Worm (Caenorhabditis elegans) whole organism, early embryonic: ENCODE data around the gene ZC443.7.

Source experiments
- B0310.2 ChIP-seq: sonication (generic microtip); optimal IDR thresholded peaks from 2 replicates; lab custom pipeline; 2016; ENCODE audit warnings: mild to moderate bottlenecking, missing genetic modification characterization, missing compliant biosample characterization
- F13C5.2 ChIP-seq: sonication (generic microtip); optimal IDR thresholded peaks from 2 replicates; lab custom pipeline; 2017; ENCODE audit warnings: mild to moderate bottlenecking, missing genetic modification characterization, inconsistent platforms, missing compliant biosample characterization
- aly-1 ChIP-seq: sonication (generic microtip); optimal IDR thresholded peaks from 2 replicates; lab custom pipeline; 2016; ENCODE audit warnings: missing genetic modification characterization, missing compliant biosample characterization
- ama-1 ChIP-seq: fragments of 150-350 bp; optimal IDR thresholded peaks from 2 replicates; lab custom pipeline; 2014
- ceh-13 ChIP-seq: fragments of 200-800 bp; sonication (Bioruptor generic); optimal IDR thresholded peaks from 2 replicates; lab custom pipeline; 2018; ENCODE audit warnings: mild to moderate bottlenecking, missing genetic modification characterization, missing compliant biosample characterization
- ceh-36 ChIP-seq: sonication (generic microtip); optimal IDR thresholded peaks from 2 replicates; lab custom pipeline; 2016; ENCODE audit warnings: missing genetic modification characterization, inconsistent platforms, missing compliant biosample characterization
- ets-7 ChIP-seq: sonication (generic microtip); optimal IDR thresholded peaks from 2 replicates; lab custom pipeline; 2016; ENCODE audit warnings: missing genotype, missing genetic modification characterization, missing compliant biosample characterization
- flt-1 ChIP-seq: fragments of 200-800 bp; sonication (Bioruptor generic); IDR thresholded peaks from 2 replicates; pipeline ENCODE4 v1.3.6; 2022; ENCODE audit warnings: missing genetic modification characterization, missing compliant biosample characterization
- hmbx-1 ChIP-seq: sonication (generic microtip); optimal IDR thresholded peaks from 2 replicates; lab custom pipeline; 2016; ENCODE audit warnings: mild to moderate bottlenecking, missing genetic modification characterization, missing compliant biosample characterization
- hmg-4 ChIP-seq: fragments of 200-800 bp; sonication (Bioruptor generic); optimal IDR thresholded peaks from 2 replicates; lab custom pipeline; 2018; ENCODE audit warnings: mild to moderate bottlenecking, missing genetic modification characterization, missing compliant biosample characterization
- hnd-1 ChIP-seq: sonication (generic microtip); optimal IDR thresholded peaks from 2 replicates; lab custom pipeline; 2016; ENCODE audit warnings: missing genetic modification characterization, missing compliant biosample characterization
- pes-1 ChIP-seq: fragments of 200-800 bp; sonication (Bioruptor generic); IDR thresholded peaks from 2 replicates; pipeline ENCODE4 v1.3.6; 2022; ENCODE audit warnings: missing genetic modification reagents, missing genetic modification characterization, missing compliant biosample characterization
- scrt-1 ChIP-seq: fragments of 200-800 bp; sonication (Bioruptor generic); IDR thresholded peaks from 2 replicates; pipeline ENCODE4 v1.3.6; 2022; ENCODE audit warnings: missing genetic modification characterization, missing compliant biosample characterization
- sea-1 ChIP-seq: fragments of 200-800 bp; sonication (Bioruptor generic); conservative IDR thresholded peaks from 2 replicates; pipeline ENCODE4 v1.3.6; 2022; ENCODE audit warnings: missing genetic modification characterization, missing compliant biosample characterization
- tbx-11 ChIP-seq: fragments of 200-800 bp; sonication (Bioruptor generic); IDR thresholded peaks from 2 replicates; pipeline ENCODE4 v1.3.6; 2022; ENCODE audit warnings: missing genetic modification characterization, missing compliant biosample characterization
- tbx-37 ChIP-seq: fragments of 200-800 bp; sonication (Bioruptor generic); conservative IDR thresholded peaks from 2 replicates; pipeline ENCODE4 v1.3.6; 2022; ENCODE audit warnings: missing genetic modification reagents, missing genetic modification characterization, missing compliant biosample characterization
- tra-4 ChIP-seq: sonication (generic microtip); optimal IDR thresholded peaks from 2 replicates; lab custom pipeline; 2017; ENCODE audit warnings: missing genetic modification characterization, missing compliant biosample characterization

Gene ZC443.7

DNA sequence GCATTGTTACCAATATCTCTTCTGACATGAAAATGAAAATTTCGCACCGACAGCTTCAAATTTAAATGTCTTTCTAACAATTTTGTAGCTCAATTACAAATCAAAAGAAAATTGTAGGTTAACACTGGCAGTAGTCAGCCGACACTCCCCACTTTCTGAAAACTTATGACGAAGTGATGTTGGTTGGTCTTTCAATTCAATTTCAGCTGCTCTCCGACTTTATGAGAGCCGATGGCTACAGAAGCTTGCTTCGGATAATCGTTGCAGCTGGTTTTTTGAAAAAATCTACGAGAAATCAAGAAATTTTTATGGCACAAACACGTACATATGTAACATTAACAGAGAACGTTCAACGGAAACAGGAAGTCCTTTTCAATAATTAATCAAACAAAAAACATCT lies 21.4 kb upstream of the ZC443.7 start, which contains the start of gene sre-20:
Gene sre-20, minus strand, starts transcription at position 101 of the 400 bp plus-strand sequence.
- TF ChIP-seq sea-1 (GFP tag; lab: Robert Waterston, UW): no peak
- no peak for TF ChIP-seq flt-1 (GFP tag; lab: Robert Waterston, UW)

DNA sequence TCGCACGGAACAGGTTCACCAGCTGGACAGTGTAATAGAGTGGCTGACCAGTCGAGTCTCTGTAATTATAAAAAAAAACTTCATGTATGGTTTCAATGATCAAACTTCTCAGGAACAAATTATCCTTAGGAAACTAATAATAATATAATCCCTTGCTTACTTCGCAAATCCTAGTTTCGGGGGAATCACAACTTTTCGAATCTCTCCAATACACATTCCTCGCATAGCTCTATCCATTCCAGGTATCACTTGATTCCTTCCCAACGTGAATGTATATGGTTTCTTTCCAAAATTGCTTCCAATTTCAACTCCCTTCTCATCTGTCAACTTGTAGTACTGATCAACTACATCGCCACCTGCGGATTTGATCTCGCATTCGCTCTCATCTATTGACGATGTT lies 19.9 kb upstream of the ZC443.7 start:
- TF ChIP-seq hnd-1 (tag; lab: Kevin White, UChicago) (no peak), ets-7 (tag; lab: Kevin White, UChicago) (no peak), aly-1 (tag; lab: Kevin White, UChicago) (no peak), tbx-37 (GFP tag; lab: Robert Waterston, UW) (no peak), hmg-4 (no peak), F13C5.2 (tag; lab: Kevin White, UChicago) (no peak)

DNA sequence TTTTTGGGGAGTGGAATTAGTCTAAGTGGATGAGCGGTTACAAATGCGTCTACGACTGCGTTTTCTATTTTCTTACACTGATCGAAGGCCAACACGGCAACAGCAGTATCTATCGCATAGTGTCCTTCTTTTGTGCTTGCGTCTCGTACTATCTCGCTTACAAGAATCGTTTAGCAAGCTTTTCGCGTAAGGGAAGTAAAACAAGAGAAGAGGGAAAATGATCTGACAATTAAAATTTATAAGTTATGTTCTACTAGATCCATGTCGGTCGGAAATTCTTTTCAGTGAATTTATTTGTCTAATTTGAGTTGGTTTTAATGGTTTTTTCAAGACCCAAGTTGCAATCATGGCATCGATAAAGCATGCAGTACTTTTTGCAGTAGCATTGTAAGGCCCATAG lies 19.3 kb upstream of the ZC443.7 start, which contains the start of gene fkb-4:
Gene fkb-4, minus strand, starts transcription at position 101 of the 400 bp plus-strand sequence.
- no peak for TF ChIP-seq tbx-11 (GFP tag; lab: Robert Waterston, UW)
- TF ChIP-seq aly-1 (tag; lab: Kevin White, UChicago): no peak
- TF ChIP-seq F13C5.2 (tag; lab: Kevin White, UChicago): no peak

DNA sequence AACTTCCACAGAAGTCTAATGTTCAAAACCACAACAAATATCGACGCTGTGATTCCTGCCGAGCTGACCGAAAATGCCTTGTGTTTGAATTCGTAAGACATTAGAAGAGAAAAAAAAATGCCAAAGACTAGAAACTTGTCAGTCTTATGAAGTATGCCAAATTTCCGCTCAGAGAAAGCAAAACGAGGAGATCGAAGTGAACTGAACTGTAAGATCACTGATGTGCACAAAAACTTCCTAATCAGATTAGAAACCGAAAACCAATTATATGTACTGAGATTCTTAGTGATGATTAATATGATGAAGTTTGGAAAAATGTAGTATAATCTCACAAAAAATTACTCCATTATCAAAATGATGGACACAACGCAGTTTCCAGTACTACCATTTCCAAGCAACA lies 17.8 kb upstream of the ZC443.7 start, which contains the start of gene srbc-44:
Gene srbc-44, minus strand, starts transcription at position 101 of the 400 bp plus-strand sequence.
- TF ChIP-seq pes-1 (GFP tag; lab: Robert Waterston, UW) (no peak), ama-1 (lab: Kevin White, UChicago) (no peak), scrt-1 (GFP tag; lab: Robert Waterston, UW) (no peak), tra-4 (tag; lab: Kevin White, UChicago) (no peak), tbx-37 (GFP tag; lab: Robert Waterston, UW) (no peak), ets-7 (tag; lab: Kevin White, UChicago) (no peak), flt-1 (GFP tag; lab: Robert Waterston, UW) (no peak), ceh-36 (no peak), F13C5.2 (tag; lab: Kevin White, UChicago) (no peak), sea-1 (GFP tag; lab: Robert Waterston, UW) (no peak), hmbx-1 (tag; lab: Kevin White, UChicago) (no peak), hnd-1 (tag; lab: Kevin White, UChicago) (no peak)

DNA sequence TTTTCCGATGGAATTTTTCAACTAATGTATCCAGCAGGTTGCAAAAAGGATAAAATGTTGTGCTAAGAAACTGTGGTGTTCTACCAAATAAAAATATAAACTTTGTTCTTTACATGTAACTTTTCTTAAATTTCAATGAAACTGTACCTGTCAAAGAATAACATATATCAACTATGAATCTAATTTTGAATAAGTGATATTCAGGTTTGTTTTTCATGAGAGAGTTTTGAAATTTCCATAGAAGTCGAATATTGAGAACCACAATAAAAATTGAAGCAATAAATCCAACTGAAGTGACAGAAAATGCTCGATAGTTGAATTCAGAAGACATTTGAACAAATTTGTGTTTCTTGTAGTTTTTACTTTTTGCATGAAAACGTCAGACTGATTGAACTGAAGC lies 16.1 kb upstream of the ZC443.7 start, which contains the start of gene srbc-43:
Gene srbc-43, minus strand, starts transcription at position 331 of the 400 bp plus-strand sequence.
- TF ChIP-seq aly-1 (tag; lab: Kevin White, UChicago) (no peak), hnd-1 (tag; lab: Kevin White, UChicago) (no peak), F13C5.2 (tag; lab: Kevin White, UChicago) (no peak), pes-1 (GFP tag; lab: Robert Waterston, UW) (no peak), B0310.2 (tag; lab: Kevin White, UChicago) (no peak), ceh-36 (no peak), flt-1 (GFP tag; lab: Robert Waterston, UW) (no peak), tra-4 (tag; lab: Kevin White, UChicago) (no peak)

DNA sequence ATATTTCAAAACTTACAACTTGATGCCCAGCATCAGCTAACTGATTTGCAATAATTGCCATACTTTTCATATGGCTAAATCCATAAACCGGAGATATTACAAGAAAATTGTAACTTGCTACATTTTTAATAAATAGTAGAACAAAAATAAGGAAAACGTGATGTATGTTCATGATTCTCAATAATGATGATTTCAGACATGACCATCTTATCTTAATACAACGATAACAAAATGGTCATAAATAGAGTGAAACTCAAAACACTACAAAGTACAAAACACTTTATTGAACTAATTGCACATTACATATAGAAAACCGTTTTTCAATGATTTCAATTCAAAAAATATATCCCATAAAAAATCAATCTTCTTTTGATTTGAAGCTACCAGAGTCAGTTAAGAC lies 13.5 kb upstream of the ZC443.7 start, which contains the start of gene ugt-5:
Gene ugt-5, minus strand, starts transcription at position 214 of the 400 bp plus-strand sequence.
- TF ChIP-seq ets-7 (tag; lab: Kevin White, UChicago) (no peak), tbx-37 (GFP tag; lab: Robert Waterston, UW) (no peak), hmbx-1 (tag; lab: Kevin White, UChicago) (no peak)

DNA sequence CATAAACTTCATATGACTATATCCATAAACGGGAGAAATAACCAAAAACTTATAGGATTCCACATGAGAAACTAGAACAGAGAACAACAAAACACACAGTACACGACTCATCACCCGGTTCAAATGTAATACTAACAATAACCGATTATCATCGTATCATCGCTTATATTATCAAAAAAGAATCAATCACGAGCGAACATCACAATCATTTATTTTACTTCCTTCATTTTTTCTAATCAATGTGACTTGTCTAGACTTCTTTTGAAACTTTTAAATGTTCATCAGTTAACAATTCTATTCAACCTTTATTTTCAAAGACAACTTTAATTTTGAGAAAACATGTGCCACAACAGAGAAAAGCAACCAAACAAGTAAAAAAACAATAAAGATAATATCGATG lies 11.1 kb upstream of the ZC443.7 start, which contains the start of gene ugt-4:
Gene ugt-4, minus strand, starts transcription at position 141 of the 400 bp plus-strand sequence.
- no peak for TF ChIP-seq tbx-37 (GFP tag; lab: Robert Waterston, UW)
- no peak for TF ChIP-seq flt-1 (GFP tag; lab: Robert Waterston, UW)
- no peak for TF ChIP-seq ceh-36
- no peak for TF ChIP-seq tbx-11 (GFP tag; lab: Robert Waterston, UW)
- no peak for TF ChIP-seq hmbx-1 (tag; lab: Kevin White, UChicago)
- no peak for TF ChIP-seq B0310.2 (tag; lab: Kevin White, UChicago)
- TF ChIP-seq tra-4 (tag; lab: Kevin White, UChicago): no peak
- TF ChIP-seq ceh-13: no peak
- TF ChIP-seq ama-1 (lab: Kevin White, UChicago): no peak
- TF ChIP-seq hnd-1 (tag; lab: Kevin White, UChicago): no peak
- TF ChIP-seq sea-1 (GFP tag; lab: Robert Waterston, UW): no peak
- no peak for TF ChIP-seq F13C5.2 (tag; lab: Kevin White, UChicago)
- TF ChIP-seq scrt-1 (GFP tag; lab: Robert Waterston, UW): no peak
- TF ChIP-seq ets-7 (tag; lab: Kevin White, UChicago): no peak
- TF ChIP-seq aly-1 (tag; lab: Kevin White, UChicago): no peak
- no peak for TF ChIP-seq pes-1 (GFP tag; lab: Robert Waterston, UW)
- no peak for TF ChIP-seq hmg-4

DNA sequence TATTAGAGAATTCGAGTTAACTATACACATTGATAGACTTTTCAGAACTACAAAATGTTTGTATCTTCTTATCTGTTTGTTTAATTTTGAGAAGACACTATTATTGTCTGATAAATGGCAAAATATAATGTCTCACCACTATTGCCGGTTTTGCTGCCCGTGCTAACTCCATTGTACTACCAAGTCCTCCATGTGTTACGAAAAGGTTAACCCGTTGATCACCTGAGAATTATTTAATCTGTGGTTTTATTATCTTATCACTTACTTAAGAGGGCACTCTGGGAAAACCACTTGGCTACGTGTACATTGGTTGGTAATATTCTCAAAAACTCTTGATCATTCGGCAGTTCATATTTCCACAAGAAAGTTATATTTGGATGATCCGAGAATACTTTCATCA lies 10.4 kb upstream of the ZC443.7 start:
- TF ChIP-seq B0310.2 (tag; lab: Kevin White, UChicago) (no peak), scrt-1 (GFP tag; lab: Robert Waterston, UW) (no peak), hmg-4 (no peak), sea-1 (GFP tag; lab: Robert Waterston, UW) (no peak), hmbx-1 (tag; lab: Kevin White, UChicago) (no peak), ceh-13 (no peak), aly-1 (tag; lab: Kevin White, UChicago) (no peak), pes-1 (GFP tag; lab: Robert Waterston, UW) (no peak), ets-7 (tag; lab: Kevin White, UChicago) (no peak), tbx-37 (GFP tag; lab: Robert Waterston, UW) (no peak), F13C5.2 (tag; lab: Kevin White, UChicago) (no peak)
